1 fruit fly cellular context compared by ENCODE assay signal in the genomic region with DNA sequence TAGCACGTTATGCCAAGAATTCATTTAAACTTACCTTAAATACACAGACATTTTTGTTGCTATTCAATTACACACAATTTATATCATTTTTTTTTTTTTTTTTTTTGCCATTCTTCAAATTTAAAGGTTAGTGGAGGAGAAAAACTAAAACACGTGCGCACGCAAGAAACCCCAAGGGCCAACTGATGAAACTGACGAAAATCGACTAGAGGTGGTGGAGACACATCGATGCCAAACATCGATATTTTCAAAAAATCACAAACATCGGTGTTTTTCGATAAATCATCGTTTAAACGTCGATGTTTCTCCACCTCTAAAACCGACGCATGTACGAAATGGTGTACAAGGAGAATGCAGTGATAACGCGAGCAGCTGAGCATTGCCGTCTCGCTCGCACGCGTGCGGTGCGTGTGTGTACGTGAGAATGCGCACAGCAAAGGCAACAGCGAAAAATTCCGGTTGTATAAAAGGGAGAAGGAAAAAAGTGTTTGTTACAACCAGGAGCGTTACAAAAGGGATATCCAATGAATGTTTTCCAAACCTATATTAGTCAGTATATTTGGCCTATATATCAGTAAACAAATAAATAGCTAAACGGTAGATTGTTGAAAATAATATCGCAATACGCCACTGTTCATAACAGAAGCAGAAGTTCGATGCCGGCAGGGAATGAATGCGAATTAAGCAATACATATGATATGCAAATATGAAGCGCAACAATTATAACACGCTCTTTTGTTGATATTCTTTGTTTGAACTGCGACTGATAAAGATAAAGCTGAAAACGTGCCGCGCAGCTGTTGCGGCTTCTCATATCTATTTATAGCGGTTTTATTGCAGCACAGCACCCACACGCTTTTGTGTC.
A peak's percentile ranks its signal among the peaks of the same experiment; 100 is the strongest.
TF ChIP-seq lines count a peak whose summit lies in the region.

No protein-coding gene starts in this region.

TF ChIP-seq in whole organism, embryonic, 481 proteins besides CTCF, POLR2A, EP300 and RAD21 (continued from another document):
- TF ChIP-seq Sox102F (GFP tag; optimal IDR thresholded peaks at IDR 0.05; lab: Kevin White, UChicago) (no peak), Atf6 (GFP tag; IDR thresholded peaks at IDR 0.05; lab: Robert Waterston, UW) (no peak), CG1603 (tag; optimal IDR thresholded peaks at IDR 0.05; lab: Kevin White, UChicago) (peak; percentile 18), CG8290 (GFP tag; optimal IDR thresholded peaks at IDR 0.05; lab: Kevin White, UChicago) (peak; percentile 88), CG8290 (tag; optimal IDR thresholded peaks at IDR 0.05; lab: Kevin White, UChicago) (peak; percentile 87 to 88), hth (optimal IDR thresholded peaks at IDR 0.05; lab: Kevin White, UChicago) (no peak), Rx (GFP tag; IDR thresholded peaks at IDR 0.05; lab: Robert Waterston, UW) (no peak), HmgZ (tag; optimal IDR thresholded peaks at IDR 0.05; lab: Kevin White, UChicago) (no peak), Bdp1 (GFP tag; optimal IDR thresholded peaks at IDR 0.05; lab: Kevin White, UChicago) (no peak), Poxn (GFP tag; IDR thresholded peaks at IDR 0.05; lab: Robert Waterston, UW) (no peak), CG13775 (GFP tag; optimal IDR thresholded peaks at IDR 0.05; lab: Kevin White, UChicago) (no peak), ac (GFP tag; optimal IDR thresholded peaks at IDR 0.05; lab: Kevin White, UChicago) (no peak), CG14050 (GFP tag; IDR thresholded peaks at IDR 0.05; lab: Robert Waterston, UW) (no peak), fd102C (GFP tag; optimal IDR thresholded peaks at IDR 0.05; lab: Kevin White, UChicago) (no peak), C15 (GFP tag; IDR thresholded peaks at IDR 0.05; lab: Robert Waterston, UW) (no peak), seq (GFP tag; IDR thresholded peaks at IDR 0.05; lab: Robert Waterston, UW) (no peak), CG14667 (GFP tag; IDR thresholded peaks at IDR 0.05; lab: Robert Waterston, UW) (no peak), crp (GFP tag; optimal IDR thresholded peaks at IDR 0.05; lab: Kevin White, UChicago) (peak in 1 of 2 experiments; percentile 58), CHES-1-like (GFP tag; optimal IDR thresholded peaks at IDR 0.05; lab: Kevin White, UChicago) (no peak), gem (tag; optimal IDR thresholded peaks at IDR 0.05; lab: Kevin White, UChicago) (no peak), CG2129 (GFP tag; IDR thresholded peaks at IDR 0.05; lab: Robert Waterston, UW; ENCODE audit: partially characterized antibody) (no peak), org-1 (GFP tag; optimal IDR thresholded peaks at IDR 0.05; lab: Kevin White, UChicago) (peak; percentile 21), CG14710 (tag; optimal IDR thresholded peaks at IDR 0.05; lab: Kevin White, UChicago) (no peak), ci (GFP tag; IDR thresholded peaks at IDR 0.05; lab: Robert Waterston, UW) (no peak), CG15479 (GFP tag; optimal IDR thresholded peaks at IDR 0.05; lab: Kevin White, UChicago) (no peak), unpg (GFP tag; optimal IDR thresholded peaks at IDR 0.05; lab: Kevin White, UChicago) (no peak), CG6765 (GFP tag; optimal IDR thresholded peaks at IDR 0.05; lab: Kevin White, UChicago) (no peak), H15 (GFP tag; IDR thresholded peaks at IDR 0.05; lab: Robert Waterston, UW) (no peak), nom (GFP tag; optimal IDR thresholded peaks at IDR 0.05; lab: Kevin White, UChicago) (peak; percentile 19), nau (GFP tag; optimal IDR thresholded peaks at IDR 0.05; lab: Kevin White, UChicago) (peak; percentile 92), Dip3 (GFP tag; optimal IDR thresholded peaks at IDR 0.05; lab: Kevin White, UChicago) (no peak), amos (GFP tag; IDR thresholded peaks at IDR 0.05; lab: Robert Waterston, UW; ENCODE audit: partially characterized antibody) (no peak), sqz (GFP tag; optimal IDR thresholded peaks at IDR 0.05; lab: Kevin White, UChicago) (no peak), en (GFP tag; optimal IDR thresholded peaks at IDR 0.05; lab: Kevin White, UChicago) (peak; percentile 12), Med (GFP tag; lab: Kevin White, UChicago) (peak; percentile 56), cg (GFP tag; optimal IDR thresholded peaks at IDR 0.05; lab: Kevin White, UChicago) (peak; percentile 57), wor (GFP tag; IDR thresholded peaks at IDR 0.05; lab: Robert Waterston, UW) (no peak), CG10462 (GFP tag; optimal IDR thresholded peaks at IDR 0.05; lab: Kevin White, UChicago) (no peak), wek (GFP tag; optimal IDR thresholded peaks at IDR 0.05; lab: Kevin White, UChicago) (peak; percentile 21), wdn (GFP tag; IDR thresholded peaks at IDR 0.05; lab: Robert Waterston, UW) (no peak), Jarid2 (GFP tag; optimal IDR thresholded peaks at IDR 0.05; lab: Kevin White, UChicago) (no peak), HLH4C (GFP tag; IDR thresholded peaks at IDR 0.05; lab: Robert Waterston, UW; ENCODE audit: partially characterized antibody) (no peak), Dek (tag; optimal IDR thresholded peaks at IDR 0.05; lab: Kevin White, UChicago) (no peak), CG33213 (GFP tag; optimal IDR thresholded peaks at IDR 0.05; lab: Kevin White, UChicago) (peak; percentile 93), Hey (tag; optimal IDR thresholded peaks at IDR 0.05; lab: Kevin White, UChicago) (no peak), CG8924 (tag; optimal IDR thresholded peaks at IDR 0.05; lab: Kevin White, UChicago) (peak; percentile 4), E2f1 (GFP tag; IDR thresholded peaks at IDR 0.05; lab: Robert Waterston, UW) (no peak), stwl (tag; optimal IDR thresholded peaks at IDR 0.05; lab: Kevin White, UChicago) (peak; percentile 60), CG12391 (tag; optimal IDR thresholded peaks at IDR 0.05; lab: Kevin White, UChicago) (no peak), CG31224 (GFP tag; IDR thresholded peaks at IDR 0.05; lab: Robert Waterston, UW) (no peak), Dref (GFP tag; IDR thresholded peaks at IDR 0.05; lab: Robert Waterston, UW) (no peak), salm (tag; optimal IDR thresholded peaks at IDR 0.05; lab: Kevin White, UChicago) (no peak), mirr (GFP tag; optimal IDR thresholded peaks at IDR 0.05; lab: Kevin White, UChicago) (no peak), slp2 (GFP tag; optimal IDR thresholded peaks at IDR 0.05; lab: Kevin White, UChicago) (no peak), lbe (GFP tag; optimal IDR thresholded peaks at IDR 0.05; lab: Kevin White, UChicago) (peak; percentile 16), jing (GFP tag; optimal IDR thresholded peaks at IDR 0.05; lab: Kevin White, UChicago) (no peak), crc (GFP tag; optimal IDR thresholded peaks at IDR 0.05; lab: Kevin White, UChicago) (no peak), Taf1 (GFP tag; IDR thresholded peaks at IDR 0.05; lab: Robert Waterston, UW) (no peak), CG1602 (GFP tag; optimal IDR thresholded peaks at IDR 0.05; lab: Kevin White, UChicago) (no peak), crol (GFP tag; IDR thresholded peaks at IDR 0.05; lab: Robert Waterston, UW) (no peak), CG32772 (GFP tag; IDR thresholded peaks at IDR 0.05; lab: Robert Waterston, UW) (no peak), sr (GFP tag; IDR thresholded peaks at IDR 0.05; lab: Robert Waterston, UW) (no peak), CG5180 (GFP tag; optimal IDR thresholded peaks at IDR 0.05; lab: Kevin White, UChicago) (peak; percentile 32), ken (GFP tag; IDR thresholded peaks at IDR 0.05; lab: Robert Waterston, UW) (no peak), CG11696 (GFP tag; IDR thresholded peaks at IDR 0.05; lab: Robert Waterston, UW) (no peak), Optix (GFP tag; IDR thresholded peaks at IDR 0.05; lab: Robert Waterston, UW) (no peak), Trl (optimal IDR thresholded peaks at IDR 0.05; lab: Kevin White, UChicago) (no peak), Trl (GFP tag; optimal IDR thresholded peaks at IDR 0.05; lab: Kevin White, UChicago) (no peak), CG5245 (GFP tag; optimal IDR thresholded peaks at IDR 0.05; lab: Kevin White, UChicago) (no peak), Doc2 (GFP tag; IDR thresholded peaks at IDR 0.05; lab: Robert Waterston, UW) (no peak), Fer1 (GFP tag; optimal IDR thresholded peaks at IDR 0.05; lab: Kevin White, UChicago) (no peak), Rfx (GFP tag; IDR thresholded peaks at IDR 0.05; lab: Robert Waterston, UW) (no peak), ems (GFP tag; optimal IDR thresholded peaks at IDR 0.05; lab: Kevin White, UChicago) (no peak), ro (GFP tag; IDR thresholded peaks at IDR 0.05; lab: Robert Waterston, UW) (no peak), her (GFP tag; optimal IDR thresholded peaks at IDR 0.05; lab: Kevin White, UChicago) (no peak), CG11093 (GFP tag; IDR thresholded peaks at IDR 0.05; lab: Robert Waterston, UW) (no peak), gfzf (GFP tag; optimal IDR thresholded peaks at IDR 0.05; lab: Kevin White, UChicago) (peak; percentile 1), toy (GFP tag; IDR thresholded peaks at IDR 0.05; lab: Robert Waterston, UW) (no peak), Lhr (GFP tag; optimal IDR thresholded peaks at IDR 0.05; lab: Kevin White, UChicago) (peak; percentile 98), chm (GFP tag; IDR thresholded peaks at IDR 0.05; lab: Robert Waterston, UW) (no peak), CG3281 (GFP tag; optimal IDR thresholded peaks at IDR 0.05; lab: Kevin White, UChicago) (no peak), CG9215 (GFP tag; IDR thresholded peaks at IDR 0.05; lab: Robert Waterston, UW) (no peak), CG14014 (GFP tag; IDR thresholded peaks at IDR 0.05; lab: Robert Waterston, UW) (no peak), CG1647 (GFP tag; optimal IDR thresholded peaks at IDR 0.05; lab: Kevin White, UChicago) (no peak), zen2 (GFP tag; IDR thresholded peaks at IDR 0.05; lab: Robert Waterston, UW; ENCODE audit: partially characterized antibody) (no peak), CG18764 (GFP tag; optimal IDR thresholded peaks at IDR 0.05; lab: Kevin White, UChicago) (no peak), CG18619 (GFP tag; optimal IDR thresholded peaks at IDR 0.05; lab: Kevin White, UChicago) (no peak), CG9437 (GFP tag; optimal IDR thresholded peaks at IDR 0.05; lab: Kevin White, UChicago) (no peak), pho (GFP tag; optimal IDR thresholded peaks at IDR 0.05; lab: Kevin White, UChicago) (no peak), Pdp1 (GFP tag; optimal IDR thresholded peaks at IDR 0.05; lab: Kevin White, UChicago) (peak in 1 of 2 experiments; percentile 50), Atf-2 (GFP tag; optimal IDR thresholded peaks at IDR 0.05; lab: Kevin White, UChicago) (no peak), CG13894 (tag; optimal IDR thresholded peaks at IDR 0.05; lab: Kevin White, UChicago) (no peak)
